Fruit fly (Drosophila melanogaster) whole organism: ENCODE data around the gene Piezo.

Experiments
- CG8478 ChIP-seq: fragments of >200 bp; optimal IDR thresholded peaks from 2 replicates; lab custom pipeline; 2018; ENCODE audit warnings: inconsistent platforms
- EcR ChIP-seq, 2 experiments: fragments of >200 bp; optimal IDR thresholded peaks; 2 replicates each; lab custom pipeline; 2017; ENCODE audit warnings: missing biosample characterization in 2 of 2, missing genetic modification characterization in 2 of 2, missing genetic modification reagents in 2 of 2
- pan ChIP-seq: fragments of >200 bp; optimal IDR thresholded peaks from 2 replicates; lab custom pipeline; 2017
- psq ChIP-seq: fragments of >200 bp; optimal IDR thresholded peaks from 2 replicates; lab custom pipeline; 2017
- usp ChIP-seq: fragments of >200 bp; optimal IDR thresholded peaks from 2 replicates; lab custom pipeline; 2017; ENCODE audit warnings: missing biosample characterization, missing genetic modification characterization, mixed read lengths

- no peak for TF ChIP-seq psq
- TF ChIP-seq CG8478 (lab: Kevin White, UChicago) = no peak
- TF ChIP-seq pan (lab: Kevin White, UChicago) = no peak
- TF ChIP-seq EcR (GFP tag; optimal IDR thresholded peaks at IDR 0.05; lab: Kevin White, UChicago) = peak in 1 of 2 experiments; percentile 68
- TF ChIP-seq usp = no peak
These were observed 49.9 kb downstream of the Piezo start, which contains the start of the genes CG8372 and CG8360 for dm6 chr2L:8212666-8213270.
